Worm (Caenorhabditis elegans): ENCODE measurements around the gene W05H5.1.

- no peak for TF ChIP-seq ztf-4 (tag; optimal IDR thresholded peaks at IDR 0.05)
- TF ChIP-seq nhr-77 (tag; optimal IDR thresholded peaks at IDR 0.05): no peak
- no peak for TF ChIP-seq lsy-2 (tag; optimal IDR thresholded peaks at IDR 0.05)
- no peak for TF ChIP-seq nhr-11 (tag; optimal IDR thresholded peaks at IDR 0.05)
- no peak for TF ChIP-seq dmd-4 (tag; optimal IDR thresholded peaks at IDR 0.05)
- TF ChIP-seq sma-3 (GFP tag; optimal IDR thresholded peaks at IDR 0.05): no peak
- TF ChIP-seq nhr-6 (tag; optimal IDR thresholded peaks at IDR 0.05): no peak
- no peak for TF ChIP-seq skn-1 (tag; optimal IDR thresholded peaks at IDR 0.05)
- TF ChIP-seq nhr-21 (tag; optimal IDR thresholded peaks at IDR 0.05): no peak
Measured at ce11 chrII:12462244-12462643, 17.7 kb upstream of the W05H5.1 start, which contains the start of gene F15A4.2.

Data from whole organism, L2 larva.